Worm (Caenorhabditis elegans) whole organism, mixed stage, embryonic: ENCODE data around the gene srz-11.

Experiments
- blmp-1 ChIP-seq: fragments of 150-350 bp; optimal IDR thresholded peaks from 2 replicates; lab custom pipeline; 2014; ENCODE audit warnings: missing biosample characterization, missing genetic modification characterization
- drap-1 ChIP-seq: fragments of 200-800 bp; sonication (Bioruptor generic); optimal IDR thresholded peaks from 3 replicates; lab custom pipeline; 2018; ENCODE audit warnings: mild to moderate bottlenecking, missing genetic modification characterization, missing compliant biosample characterization
- elt-1 ChIP-seq: sonication (generic microtip); optimal IDR thresholded peaks from 2 replicates; lab custom pipeline; 2017; ENCODE audit warnings: missing genetic modification characterization, mild to moderate bottlenecking, missing compliant biosample characterization, antibody characterized with exemption, moderate library complexity, borderline replicate concordance; ENCODE audit not compliant: insufficient read depth
- hlh-1 ChIP-seq: fragments of 150-350 bp; optimal IDR thresholded peaks from 2 replicates; lab custom pipeline; 2014; ENCODE audit warnings: missing biosample characterization, missing genetic modification reagents, missing genetic modification characterization
- lin-13 ChIP-seq: fragments of 150-350 bp; optimal IDR thresholded peaks from 2 replicates; lab custom pipeline; 2014; ENCODE audit warnings: missing biosample characterization, missing genetic modification characterization
- mep-1 ChIP-seq: fragments of 150-350 bp; optimal IDR thresholded peaks from 2 replicates; lab custom pipeline; 2017; ENCODE audit warnings: missing biosample characterization, missing genetic modification reagents, missing genetic modification characterization, inconsistent platforms
- nhr-2 ChIP-seq: fragments of 150-350 bp; optimal IDR thresholded peaks from 2 replicates; lab custom pipeline; 2014; ENCODE audit warnings: missing biosample characterization, missing genetic modification characterization
- nhr-76 ChIP-seq: sonication (generic microtip); optimal IDR thresholded peaks from 2 replicates; lab custom pipeline; 2017; ENCODE audit warnings: missing biosample characterization, missing genetic modification characterization
- snpc-4 ChIP-seq: fragments of 150-350 bp; optimal IDR thresholded peaks from 2 replicates; lab custom pipeline; 2014; ENCODE audit warnings: missing biosample characterization, missing genetic modification characterization
- unc-39 ChIP-seq: fragments of 150-350 bp; optimal IDR thresholded peaks from 2 replicates; lab custom pipeline; 2014; ENCODE audit warnings: missing biosample characterization, missing genetic modification characterization
- unc-62 ChIP-seq: fragments of 150-350 bp; optimal IDR thresholded peaks from 2 replicates; lab custom pipeline; 2014; ENCODE audit warnings: missing biosample characterization, missing genetic modification reagents, missing genetic modification characterization
- zip-8 ChIP-seq: fragments of 150-350 bp; optimal IDR thresholded peaks from 2 replicates; lab custom pipeline; 2014; ENCODE audit warnings: missing biosample characterization, missing genetic modification characterization
- ztf-11 ChIP-seq: fragments of 150-350 bp; optimal IDR thresholded peaks from 2 replicates; lab custom pipeline; 2014; ENCODE audit warnings: missing biosample characterization, missing genetic modification characterization

ce11 chrV:15148800-15149199 lies 14.1 kb upstream of the srz-11 start, which contains the start of gene T09F5.1:
- TF ChIP-seq ztf-11 (tag; lab: Kevin White, UChicago) (no peak), hlh-1 (tag; lab: Kevin White, UChicago) (no peak), nhr-2 (no peak), mep-1 (tag; lab: Kevin White, UChicago) (no peak), drap-1 (no peak), blmp-1 (tag; lab: Kevin White, UChicago) (no peak), unc-39 (tag; lab: Kevin White, UChicago) (no peak), zip-8 (tag; lab: Kevin White, UChicago) (no peak), lin-13 (tag; lab: Kevin White, UChicago) (no peak), nhr-76 (tag; lab: Kevin White, UChicago) (no peak), elt-1 (tag; lab: Kevin White, UChicago) (peak; percentile 60), snpc-4 (tag; lab: Kevin White, UChicago) (no peak), unc-62 (GFP tag; lab: Kevin White, UChicago) (no peak)
